Fruit fly (Drosophila melanogaster) whole organism, embryonic: ENCODE measurements around the gene Tim17a2.

Experiments
- GATAe ChIP-seq: fragments of 200-800 bp; sonication (Bioruptor generic); conservative IDR thresholded peaks from 2 replicates; pipeline ENCODE4 v1.3.6; 2022; ENCODE audit warnings: missing biosample characterization, missing genetic modification characterization
- ken ChIP-seq: fragments of 200-800 bp; sonication (Bioruptor generic); IDR thresholded peaks from 3 replicates; pipeline ENCODE4 v1.3.6; 2022; ENCODE audit warnings: missing biosample characterization, missing genetic modification characterization

dm6 chr3R:5246950-5247349, 15.5 kb downstream of the Tim17a2 start:
- TF ChIP-seq GATAe (GFP tag; lab: Robert Waterston, UW) (no peak), ken (GFP tag; lab: Robert Waterston, UW) (no peak)
